Worm (Caenorhabditis elegans) whole organism, L3 larva: ENCODE results near the gene T04F3.3.

Experiments used
- R02D3.7 ChIP-seq: fragments of 150-350 bp; optimal IDR thresholded peaks from 2 replicates; lab custom pipeline; 2014; ENCODE audit warnings: missing biosample characterization, missing genetic modification characterization
- ZK546.5 ChIP-seq: sonication (generic microtip); optimal IDR thresholded peaks from 2 replicates; lab custom pipeline; 2017; ENCODE audit warnings: missing biosample characterization, missing genetic modification characterization
- aly-2 ChIP-seq: fragments of 150-350 bp; optimal IDR thresholded peaks from 2 replicates; lab custom pipeline; 2014; ENCODE audit warnings: missing biosample characterization, missing genetic modification characterization
- ama-1 ChIP-seq: fragments of 150-350 bp; optimal IDR thresholded peaks from 2 replicates; lab custom pipeline; 2018
- ceh-16 ChIP-seq: sonication (generic microtip); optimal IDR thresholded peaks from 2 replicates; lab custom pipeline; 2017; ENCODE audit warnings: missing biosample characterization, missing genetic modification characterization
- ceh-82 ChIP-seq: fragments of 150-350 bp; optimal IDR thresholded peaks from 2 replicates; lab custom pipeline; 2014; ENCODE audit warnings: missing biosample characterization, missing genetic modification characterization
- ceh-9 ChIP-seq: sonication (generic microtip); optimal IDR thresholded peaks from 2 replicates; lab custom pipeline; 2018; ENCODE audit warnings: missing biosample characterization, missing genetic modification characterization
- daf-12 ChIP-seq: fragments of 150-350 bp; optimal IDR thresholded peaks from 2 replicates; lab custom pipeline; 2014; ENCODE audit warnings: missing biosample characterization, missing genetic modification reagents, missing genetic modification characterization
- egl-5 ChIP-seq: fragments of 150-350 bp; optimal IDR thresholded peaks from 2 replicates; lab custom pipeline; 2017; ENCODE audit warnings: missing biosample characterization, missing genetic modification reagents, missing genetic modification characterization, inconsistent platforms
- elt-2 ChIP-seq: sonication (generic microtip); optimal IDR thresholded peaks from 2 replicates; lab custom pipeline; 2016; ENCODE audit warnings: missing genetic modification reagents, mild to moderate bottlenecking, missing genetic modification characterization, missing compliant biosample characterization
- eor-1 ChIP-seq, 2 experiments: fragments of 150-350 bp; optimal IDR thresholded peaks; 2 replicates each; lab custom pipeline; 2014 to 2018; ENCODE audit warnings: missing biosample characterization in 2 of 2, missing genetic modification characterization in 2 of 2
- fkh-10 ChIP-seq: sonication (generic microtip); optimal IDR thresholded peaks from 2 replicates; lab custom pipeline; 2017; ENCODE audit warnings: missing biosample characterization, missing genetic modification reagents, missing genetic modification characterization
- hmg-11 ChIP-seq: sonication (generic microtip); optimal IDR thresholded peaks from 2 replicates; lab custom pipeline; 2016; ENCODE audit warnings: missing genetic modification characterization, missing compliant biosample characterization
- lin-15B ChIP-seq: fragments of 150-350 bp; optimal IDR thresholded peaks from 2 replicates; lab custom pipeline; 2014; ENCODE audit warnings: missing biosample characterization, missing genetic modification characterization
- lin-39 ChIP-seq: fragments of 150-350 bp; optimal IDR thresholded peaks from 2 replicates; lab custom pipeline; 2018; ENCODE audit warnings: missing biosample characterization, missing genetic modification reagents, missing genetic modification characterization
- lsy-12 ChIP-seq: sonication (generic microtip); optimal IDR thresholded peaks from 2 replicates; lab custom pipeline; 2016; ENCODE audit warnings: mild to moderate bottlenecking, missing genetic modification characterization, missing compliant biosample characterization
- mml-1 ChIP-seq: fragments of 150-350 bp; sonication (generic microtip); optimal IDR thresholded peaks from 3 replicates; lab custom pipeline; 2014; ENCODE audit warnings: missing biosample characterization, missing genetic modification characterization
- nfya-1 ChIP-seq: sonication (generic microtip); optimal IDR thresholded peaks from 2 replicates; lab custom pipeline; 2017; ENCODE audit warnings: missing genetic modification characterization, mild to moderate bottlenecking, missing compliant biosample characterization, antibody characterized with exemption, moderate library complexity; ENCODE audit not compliant: insufficient read depth
- nhr-12 ChIP-seq: fragments of 150-350 bp; optimal IDR thresholded peaks from 2 replicates; lab custom pipeline; 2014; ENCODE audit warnings: missing biosample characterization, missing genetic modification characterization
- nhr-23 ChIP-seq: fragments of 150-350 bp; optimal IDR thresholded peaks from 2 replicates; lab custom pipeline; 2014; ENCODE audit warnings: missing biosample characterization, missing genetic modification reagents, missing genetic modification characterization
- nhr-237 ChIP-seq: fragments of 150-350 bp; optimal IDR thresholded peaks from 2 replicates; lab custom pipeline; 2014; ENCODE audit warnings: missing biosample characterization, missing genetic modification characterization
- nhr-25 ChIP-seq: sonication (generic microtip); optimal IDR thresholded peaks from 2 replicates; lab custom pipeline; 2017; ENCODE audit warnings: missing biosample characterization, missing genetic modification characterization
- nhr-28 ChIP-seq: fragments of 150-350 bp; optimal IDR thresholded peaks from 2 replicates; lab custom pipeline; 2014; ENCODE audit warnings: missing biosample characterization, missing genetic modification characterization
- nhr-43 ChIP-seq: sonication (generic microtip); optimal IDR thresholded peaks from 2 replicates; lab custom pipeline; 2016; ENCODE audit warnings: mild to moderate bottlenecking, missing genetic modification characterization, missing compliant biosample characterization; ENCODE audit not compliant: poor library complexity, severe bottlenecking
- nhr-67 ChIP-seq: fragments of 150-350 bp; optimal IDR thresholded peaks from 2 replicates; lab custom pipeline; 2014; ENCODE audit warnings: missing biosample characterization, missing genetic modification characterization
- nhr-76 ChIP-seq: fragments of 150-350 bp; sonication (generic microtip); optimal IDR thresholded peaks from 5 replicates; lab custom pipeline; 2014; ENCODE audit warnings: missing biosample characterization, missing genetic modification characterization
- sea-2 ChIP-seq: fragments of 150-350 bp; sonication (generic microtip); optimal IDR thresholded peaks from 4 replicates; lab custom pipeline; 2014; ENCODE audit warnings: missing biosample characterization, missing genetic modification reagents, missing genetic modification characterization
- skn-1 ChIP-seq: fragments of 150-350 bp; optimal IDR thresholded peaks from 2 replicates; lab custom pipeline; 2014; ENCODE audit warnings: missing biosample characterization, missing genetic modification characterization
- snpc-4 ChIP-seq: fragments of 150-350 bp; optimal IDR thresholded peaks from 2 replicates; lab custom pipeline; 2014; ENCODE audit warnings: missing biosample characterization, missing genetic modification characterization
- tbx-2 ChIP-seq: sonication (generic microtip); optimal IDR thresholded peaks from 2 replicates; lab custom pipeline; 2016; ENCODE audit warnings: mild to moderate bottlenecking, missing genetic modification characterization, missing compliant biosample characterization
- unc-62 ChIP-seq: fragments of 150-350 bp; sonication (generic microtip); optimal IDR thresholded peaks from 4 replicates; lab custom pipeline; 2014; ENCODE audit warnings: missing biosample characterization, missing genetic modification reagents, missing genetic modification characterization
- ztf-11 ChIP-seq: fragments of 150-350 bp; optimal IDR thresholded peaks from 2 replicates; lab custom pipeline; 2014; ENCODE audit warnings: missing biosample characterization, missing genetic modification characterization
- ztf-4 ChIP-seq: fragments of 150-350 bp; optimal IDR thresholded peaks from 2 replicates; lab custom pipeline; 2014; ENCODE audit warnings: missing biosample characterization, missing genetic modification characterization

T04F3.3 gene

ce11 chrV:11725971-11726370, 32.8 kb upstream of the T04F3.3 start, which contains the start of gene daf-11:
Gene daf-11 (minus strand): TSS chrV:11726071.
- TF ChIP-seq lin-39 (no peak), ceh-9 (tag; lab: Kevin White, UChicago) (no peak), nhr-43 (no peak)

- TF ChIP-seq sea-2 (no peak), nhr-12 (tag; lab: Kevin White, UChicago) (no peak), ceh-16 (tag; lab: Kevin White, UChicago) (no peak), ama-1 (lab: Kevin White, UChicago) (no peak), nhr-67 (tag; lab: Kevin White, UChicago) (no peak), unc-62 (GFP tag; lab: Kevin White, UChicago) (no peak), ztf-11 (tag; lab: Kevin White, UChicago) (no peak), nfya-1 (tag; lab: Kevin White, UChicago) (no peak), nhr-76 (tag; lab: Kevin White, UChicago) (no peak), daf-12 (tag; lab: Kevin White, UChicago) (no peak), ZK546.5 (tag; lab: Kevin White, UChicago) (no peak), elt-2 (tag; lab: Kevin White, UChicago) (no peak), lin-39 (no peak), nhr-237 (tag; lab: Kevin White, UChicago) (no peak), aly-2 (tag; lab: Kevin White, UChicago) (no peak), ztf-4 (no peak)
These were observed 28.7 kb upstream of the T04F3.3 start, which contains the start of gene rhr-2 for ce11 chrV:11730060-11730459. Gene rhr-2 (minus strand): TSS chrV:11730160.

- TF ChIP-seq nhr-23 (tag; lab: Kevin White, UChicago) (no peak), lin-39 (no peak), R02D3.7 (no peak), lsy-12 (no peak), ama-1 (lab: Kevin White, UChicago) (no peak), ceh-9 (tag; lab: Kevin White, UChicago) (no peak), mml-1 (tag; lab: Kevin White, UChicago) (no peak), nhr-76 (tag; lab: Kevin White, UChicago) (no peak), fkh-10 (GFP tag; lab: Kevin White, UChicago) (no peak), eor-1 (tag; optimal IDR thresholded peaks at IDR 0.05; lab: Kevin White, UChicago) (no peak), ztf-11 (tag; lab: Kevin White, UChicago) (no peak), ceh-16 (tag; lab: Kevin White, UChicago) (no peak), nhr-28 (tag; lab: Kevin White, UChicago) (no peak), unc-62 (GFP tag; lab: Kevin White, UChicago) (no peak), nfya-1 (tag; lab: Kevin White, UChicago) (no peak)
- TF ChIP-seq, all 47 proteins: peak for 0
These were observed 26.7 kb upstream of the T04F3.3 start for ce11 chrV:11732049-11732448.

- no peak for TF ChIP-seq skn-1
- peak; percentile 69 for TF ChIP-seq snpc-4 (tag; lab: Kevin White, UChicago)
- peak; percentile 50 for TF ChIP-seq nhr-25 (tag; lab: Kevin White, UChicago)
- TF ChIP-seq nhr-23 (tag; lab: Kevin White, UChicago) = peak; percentile 73
- TF ChIP-seq tbx-2 (tag; lab: Kevin White, UChicago) = no peak
- peak; percentile 67 for TF ChIP-seq nfya-1 (tag; lab: Kevin White, UChicago)
- TF ChIP-seq hmg-11 (tag; lab: Kevin White, UChicago) = no peak
- TF ChIP-seq egl-5 (tag; lab: Kevin White, UChicago) = peak; percentile 42
- TF ChIP-seq elt-2 (tag; lab: Kevin White, UChicago) = peak; percentile 10
- no peak for TF ChIP-seq ceh-16 (tag; lab: Kevin White, UChicago)
- peak; percentile 80 for TF ChIP-seq lin-15B
- TF ChIP-seq daf-12 (tag; lab: Kevin White, UChicago) = peak; percentile 51
These were observed 25.3 kb upstream of the T04F3.3 start, which contains the start of gene npp-22 for ce11 chrV:11733460-11733859. Gene npp-22 (minus strand): TSS chrV:11733472.

ce11 chrV:11736896-11737295, 21.8 kb upstream of the T04F3.3 start, which contains the start of gene spe-42:
Gene spe-42 (minus strand): TSS chrV:11736996.
- TF ChIP-seq ceh-82 (tag; lab: Kevin White, UChicago) (no peak), nhr-76 (tag; lab: Kevin White, UChicago) (no peak)
